Worm (Caenorhabditis elegans) whole organism, midembryonic: ENCODE data around the gene Y49A10A.2.

Experiments used
- T22C8.4 ChIP-seq: fragments of 200-800 bp; sonication (Bioruptor generic); IDR thresholded peaks from 2 replicates; pipeline ENCODE4 v1.3.6; 2022; ENCODE audit warnings: missing genetic modification characterization, missing compliant biosample characterization
- cog-1 ChIP-seq: sonication (generic microtip); optimal IDR thresholded peaks from 2 replicates; lab custom pipeline; 2016; ENCODE audit warnings: missing genetic modification characterization, missing compliant biosample characterization
- flt-1 ChIP-seq: fragments of 200-800 bp; sonication (Bioruptor generic); IDR thresholded peaks from 2 replicates; pipeline ENCODE4 v1.3.6; 2022; ENCODE audit warnings: missing genetic modification characterization, missing compliant biosample characterization
- klf-2 ChIP-seq: fragments of 200-800 bp; sonication (Bioruptor generic); conservative IDR thresholded peaks from 2 replicates; pipeline ENCODE4 v1.3.6; 2022; ENCODE audit warnings: missing genetic modification reagents, missing genetic modification characterization, missing compliant biosample characterization
- med-1 ChIP-seq: sonication (generic microtip); optimal IDR thresholded peaks from 2 replicates; lab custom pipeline; 2017; ENCODE audit warnings: missing genetic modification characterization, mild to moderate bottlenecking, missing compliant biosample characterization, antibody characterized with exemption, missing genetic modification reagents; ENCODE audit not compliant: insufficient read depth
- ref-1 ChIP-seq: fragments of 200-800 bp; sonication (Bioruptor generic); conservative IDR thresholded peaks from 2 replicates; pipeline ENCODE4 v1.3.6; 2022; ENCODE audit warnings: missing genetic modification reagents, missing genetic modification characterization, missing compliant biosample characterization
- tab-1 ChIP-seq: fragments of 200-800 bp; sonication (Bioruptor generic); IDR thresholded peaks from 2 replicates; pipeline ENCODE4 v1.3.6; 2022; ENCODE audit warnings: missing genetic modification characterization, missing compliant biosample characterization
- ztf-23 ChIP-seq: fragments of 200-800 bp; sonication (Bioruptor generic); IDR thresholded peaks from 2 replicates; pipeline ENCODE4 v1.3.6; 2022; ENCODE audit warnings: missing genetic modification reagents, missing genetic modification characterization, missing compliant biosample characterization
- ztf-29 ChIP-seq: fragments of 200-800 bp; sonication (Bioruptor generic); IDR thresholded peaks from 2 replicates; pipeline ENCODE4 v1.3.6; 2022; ENCODE audit warnings: missing genetic modification reagents, missing genetic modification characterization, missing compliant biosample characterization

ce11 chrX:10393362-10393761, 20.9 kb upstream of the Y49A10A.2 start:
- no peak for TF ChIP-seq flt-1 (GFP tag; lab: Robert Waterston, UW)
- no peak for TF ChIP-seq ref-1 (GFP tag; lab: Robert Waterston, UW)
- TF ChIP-seq ztf-23 (GFP tag; lab: Robert Waterston, UW) = no peak
- no peak for TF ChIP-seq ztf-29 (GFP tag; lab: Robert Waterston, UW)
- TF ChIP-seq cog-1 = no peak
- no peak for TF ChIP-seq klf-2 (GFP tag; lab: Robert Waterston, UW)
- TF ChIP-seq tab-1 (GFP tag; lab: Robert Waterston, UW) = no peak
- TF ChIP-seq med-1 (GFP tag; lab: Kevin White, UChicago) = no peak
- TF ChIP-seq T22C8.4 = no peak
